Fruit fly (Drosophila melanogaster): ENCODE measurements around the gene CG3987.

dm6 chr3R:15131677-15132076, 8.1 kb upstream of the CG3987 start, which contains the start of gene CG42788:
- TF ChIP-seq CG11560 (tag; IDR thresholded peaks at IDR 0.05) (no peak), maf-S (GFP tag; optimal IDR thresholded peaks at IDR 0.05) (peak; percentile 58), kah (GFP tag; optimal IDR thresholded peaks at IDR 0.05) (no peak), row (GFP tag; IDR thresholded peaks at IDR 0.05) (no peak), NfI (GFP tag; optimal IDR thresholded peaks at IDR 0.05) (peak; percentile 70), CG1529 (GFP tag; optimal IDR thresholded peaks at IDR 0.05) (no peak), CG1647 (GFP tag; optimal IDR thresholded peaks at IDR 0.05) (peak; percentile 70), NK7.1 (GFP tag; optimal IDR thresholded peaks at IDR 0.05) (peak; percentile 36), Hr51 (GFP tag; optimal IDR thresholded peaks at IDR 0.05) (peak; percentile 46 to 86)

Measured in whole organism, embryonic.